Worm (Caenorhabditis elegans) whole organism, mixed stage, embryonic: ENCODE results near the gene K07D4.9.

Experiments
- hlh-1 ChIP-seq: fragments of 150-350 bp; optimal IDR thresholded peaks from 2 replicates; lab custom pipeline; 2014; ENCODE audit warnings: missing biosample characterization, missing genetic modification reagents, missing genetic modification characterization
- nhr-12 ChIP-seq: fragments of 150-350 bp; optimal IDR thresholded peaks from 2 replicates; lab custom pipeline; 2014; ENCODE audit warnings: missing biosample characterization, missing genetic modification characterization
- nhr-237 ChIP-seq: fragments of 150-350 bp; optimal IDR thresholded peaks from 2 replicates; lab custom pipeline; 2014; ENCODE audit warnings: missing biosample characterization, missing genetic modification characterization
- pha-4 ChIP-seq: fragments of 150-350 bp; optimal IDR thresholded peaks from 2 replicates; lab custom pipeline; 2018; ENCODE audit warnings: missing biosample characterization, missing genetic modification reagents, missing genetic modification characterization
- snpc-4 ChIP-seq: fragments of 150-350 bp; optimal IDR thresholded peaks from 2 replicates; lab custom pipeline; 2014; ENCODE audit warnings: missing biosample characterization, missing genetic modification characterization
- unc-39 ChIP-seq: fragments of 150-350 bp; optimal IDR thresholded peaks from 2 replicates; lab custom pipeline; 2014; ENCODE audit warnings: missing biosample characterization, missing genetic modification characterization
- ztf-11 ChIP-seq: fragments of 150-350 bp; optimal IDR thresholded peaks from 2 replicates; lab custom pipeline; 2014; ENCODE audit warnings: missing biosample characterization, missing genetic modification characterization

- no peak for TF ChIP-seq unc-39 (tag; lab: Kevin White, UChicago)
- TF ChIP-seq nhr-237 = no peak
- no peak for TF ChIP-seq pha-4 (tag; lab: Kevin White, UChicago)
- no peak for TF ChIP-seq snpc-4 (tag; lab: Kevin White, UChicago)
- no peak for TF ChIP-seq nhr-12 (tag; lab: Kevin White, UChicago)
- no peak for TF ChIP-seq hlh-1 (tag; lab: Kevin White, UChicago)
- TF ChIP-seq ztf-11 (tag; lab: Kevin White, UChicago) = no peak
These were observed 48.0 kb upstream of the K07D4.9 start for ce11 chrII:3980373-3980772.
